Fruit fly (Drosophila melanogaster) whole organism, adult: ENCODE results near the gene nAChRbeta1.

Source experiments
- CG11617 ChIP-seq: fragments of 200-800 bp; sonication (Bioruptor generic); optimal IDR thresholded peaks from 2 replicates; lab custom pipeline; 2017; ENCODE audit warnings: mild to moderate bottlenecking, missing biosample characterization, missing genetic modification reagents, missing genetic modification characterization
- CG12768 ChIP-seq: fragments of 200-800 bp; sonication (Bioruptor generic); optimal IDR thresholded peaks from 2 replicates; lab custom pipeline; 2017; ENCODE audit warnings: missing biosample characterization, missing genetic modification characterization, mild to moderate bottlenecking, moderate library complexity, missing genetic modification reagents
- CG14711 ChIP-seq: fragments of 200-800 bp; sonication (Bioruptor generic); optimal IDR thresholded peaks from 2 replicates; lab custom pipeline; 2018; ENCODE audit warnings: missing biosample characterization, mild to moderate bottlenecking, missing genetic modification characterization, moderate library complexity
- CG1620 ChIP-seq: fragments of 200-800 bp; sonication (Bioruptor generic); optimal IDR thresholded peaks from 2 replicates; lab custom pipeline; 2016; ENCODE audit warnings: missing biosample characterization, missing genetic modification characterization
- CG33017 ChIP-seq: fragments of 200-800 bp; sonication (Bioruptor generic); optimal IDR thresholded peaks from 2 replicates; lab custom pipeline; 2018; ENCODE audit warnings: missing biosample characterization, mild to moderate bottlenecking, missing genetic modification characterization, moderate library complexity
- CG5204 ChIP-seq: fragments of 200-800 bp; sonication (Bioruptor generic); optimal IDR thresholded peaks from 2 replicates; lab custom pipeline; 2016; ENCODE audit warnings: missing biosample characterization, missing genetic modification characterization
- CG7045 ChIP-seq: fragments of 200-800 bp; sonication (Bioruptor generic); optimal IDR thresholded peaks from 2 replicates; lab custom pipeline; 2017; ENCODE audit warnings: missing biosample characterization, mild to moderate bottlenecking, missing genetic modification characterization
- CG7101 ChIP-seq: fragments of 200-800 bp; sonication (Bioruptor generic); optimal IDR thresholded peaks from 2 replicates; lab custom pipeline; 2018; ENCODE audit warnings: missing biosample characterization, mild to moderate bottlenecking, missing genetic modification characterization, moderate library complexity
- Clk ChIP-seq: fragments of 200-800 bp; sonication (Bioruptor generic); optimal IDR thresholded peaks from 2 replicates; lab custom pipeline; 2017; ENCODE audit warnings: missing biosample characterization, missing genetic modification characterization
- Crg-1 ChIP-seq: fragments of 200-800 bp; sonication (Bioruptor generic); optimal IDR thresholded peaks from 2 replicates; lab custom pipeline; 2016; ENCODE audit warnings: missing biosample characterization, missing genetic modification characterization
- Hr96 ChIP-seq: fragments of 200-800 bp; sonication (Bioruptor generic); optimal IDR thresholded peaks from 2 replicates; lab custom pipeline; 2016; ENCODE audit warnings: missing biosample characterization, missing genetic modification characterization
- Mnt ChIP-seq: fragments of 200-800 bp; sonication (Bioruptor generic); optimal IDR thresholded peaks from 2 replicates; lab custom pipeline; 2016; ENCODE audit warnings: missing biosample characterization, mild to moderate bottlenecking, missing genetic modification characterization
- bab1 ChIP-seq: fragments of 200-800 bp; sonication (Bioruptor generic); optimal IDR thresholded peaks from 3 replicates; lab custom pipeline; 2019; ENCODE audit warnings: missing biosample characterization, mild to moderate bottlenecking, missing genetic modification characterization, moderate library complexity
- cic ChIP-seq: fragments of 200-800 bp; sonication (Bioruptor generic); optimal IDR thresholded peaks from 2 replicates; lab custom pipeline; 2017; ENCODE audit warnings: missing biosample characterization, mild to moderate bottlenecking, missing genetic modification characterization, moderate library complexity
- cnc ChIP-seq, 2 experiments: fragments of >200 bp; optimal IDR thresholded peaks; 2 replicates each; lab custom pipeline; 2017
- kay ChIP-seq: fragments of 200-800 bp; sonication (Bioruptor generic); peaks from one replicate; lab custom pipeline; 2016; ENCODE audit warnings: missing biosample characterization, missing genetic modification characterization, borderline replicate concordance
- ovo ChIP-seq: fragments of 200-800 bp; sonication (Bioruptor generic); optimal IDR thresholded peaks from 2 replicates; lab custom pipeline; 2016; ENCODE audit warnings: missing biosample characterization, missing genetic modification characterization
- pad ChIP-seq: fragments of 200-800 bp; sonication (Bioruptor generic); optimal IDR thresholded peaks from 3 replicates; lab custom pipeline; 2017; ENCODE audit warnings: missing biosample characterization, missing genetic modification characterization, mild to moderate bottlenecking, moderate library complexity, missing genetic modification reagents
- tj ChIP-seq: fragments of 200-800 bp; sonication (Bioruptor generic); optimal IDR thresholded peaks from 3 replicates; lab custom pipeline; 2017; ENCODE audit warnings: missing biosample characterization, mild to moderate bottlenecking, missing genetic modification characterization, moderate library complexity
- toe ChIP-seq: fragments of 200-800 bp; sonication (Bioruptor generic); optimal IDR thresholded peaks from 2 replicates; lab custom pipeline; 2016; ENCODE audit warnings: missing biosample characterization, missing genetic modification characterization

The nAChRbeta1 gene

DNA sequence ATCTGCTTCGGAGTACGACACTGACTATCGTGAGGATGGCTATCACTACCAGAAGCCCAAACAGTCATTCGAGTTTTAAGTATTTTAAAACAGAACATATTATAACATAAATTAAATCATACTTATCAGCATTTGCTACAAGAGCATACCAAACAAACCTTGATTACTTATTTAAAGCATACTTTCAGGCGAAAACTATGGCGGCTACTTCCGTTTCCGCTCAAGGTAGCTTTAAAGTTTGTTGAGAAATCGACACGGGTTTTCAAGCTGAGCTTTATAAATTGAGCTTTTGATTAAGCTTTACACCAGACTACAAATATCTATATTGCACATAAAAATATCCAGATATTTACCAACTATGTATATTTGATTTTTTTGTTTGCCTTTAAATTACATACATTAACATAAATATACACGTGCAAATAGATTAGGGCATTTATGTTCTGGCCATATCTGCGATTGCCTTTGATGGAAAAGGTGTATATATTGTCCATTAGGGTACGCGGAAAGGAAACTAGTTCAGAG, 45.9 kb downstream of the nAChRbeta1 start:
- TF ChIP-seq CG14711 (tag; lab: Kevin White, UChicago) (peak; percentile 23), Mnt (GFP tag; lab: Kevin White, UChicago) (no peak), CG33017 (tag; lab: Kevin White, UChicago) (no peak), Hr96 (no peak), CG7101 (no peak), cic (GFP tag; lab: Kevin White, UChicago) (no peak), CG7045 (GFP tag; lab: Kevin White, UChicago) (peak; percentile 48), ovo (GFP tag; lab: Kevin White, UChicago) (no peak), CG12768 (GFP tag; lab: Kevin White, UChicago) (no peak), Crg-1 (no peak), Clk (no peak), bab1 (GFP tag; lab: Kevin White, UChicago) (peak; percentile 91), CG5204 (GFP tag; lab: Kevin White, UChicago) (no peak), CG1620 (GFP tag; lab: Kevin White, UChicago) (no peak), CG11617 (GFP tag; lab: Kevin White, UChicago) (no peak), pad (no peak)

DNA sequence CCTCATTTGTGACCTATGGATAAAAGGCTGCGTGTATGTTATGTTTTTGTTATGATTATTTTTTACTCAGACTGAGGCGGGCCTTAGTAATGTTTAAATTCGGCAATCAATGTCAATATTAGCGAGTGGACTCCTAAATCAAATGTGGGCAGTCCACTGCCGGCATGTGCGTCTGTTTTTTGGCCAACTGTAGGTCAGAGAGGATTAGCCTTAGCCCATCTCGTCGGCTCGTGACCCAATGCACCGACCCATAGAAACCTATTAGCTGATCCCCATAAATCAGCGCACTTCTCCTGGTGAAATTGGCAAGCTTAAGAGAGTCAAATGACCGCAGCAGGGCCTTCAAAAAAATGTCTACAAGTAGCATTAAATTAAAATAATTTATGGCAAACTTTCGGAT, 46.6 kb downstream of the nAChRbeta1 start:
- no peak for TF ChIP-seq cnc (optimal IDR thresholded peaks at IDR 0.05; lab: Kevin White, UChicago)
- no peak for TF ChIP-seq bab1 (GFP tag; lab: Kevin White, UChicago)
- no peak for TF ChIP-seq pad
- no peak for TF ChIP-seq CG1620 (GFP tag; lab: Kevin White, UChicago)
- no peak for TF ChIP-seq cic (GFP tag; lab: Kevin White, UChicago)
- TF ChIP-seq CG5204 (GFP tag; lab: Kevin White, UChicago), result no peak
- TF ChIP-seq Crg-1, result no peak
- TF ChIP-seq CG7101, result no peak
- no peak for TF ChIP-seq Mnt (GFP tag; lab: Kevin White, UChicago)
- TF ChIP-seq CG7045 (GFP tag; lab: Kevin White, UChicago), result no peak
- TF ChIP-seq CG14711 (tag; lab: Kevin White, UChicago), result no peak
- no peak for TF ChIP-seq CG11617 (GFP tag; lab: Kevin White, UChicago)

DNA sequence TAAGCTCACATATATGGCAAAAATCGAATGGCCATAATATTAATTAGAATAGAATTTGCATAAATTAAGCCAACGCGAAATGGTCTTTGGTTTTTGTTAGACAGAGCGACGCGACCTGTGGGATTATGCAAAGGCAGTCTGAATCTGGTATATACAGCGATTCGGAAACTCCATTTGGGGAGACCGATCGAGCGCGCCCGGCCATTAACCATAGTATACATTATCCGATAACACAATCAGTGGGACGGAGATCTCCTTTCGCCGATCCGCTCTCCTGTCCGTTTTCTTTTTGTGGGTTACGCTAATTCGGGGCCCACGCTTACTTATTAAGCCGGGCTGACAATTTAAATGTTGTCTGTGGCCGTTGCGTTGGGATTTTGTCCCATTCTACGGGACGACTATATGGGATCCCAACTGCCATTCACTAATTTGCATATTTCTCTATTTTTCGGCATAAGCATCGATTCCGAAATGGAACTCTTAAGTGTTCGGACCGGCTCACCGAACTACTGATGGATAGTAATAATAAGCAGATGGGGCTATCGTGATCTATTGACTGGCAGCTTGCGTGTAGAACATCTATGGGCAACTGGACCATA, 48.6 kb downstream of the nAChRbeta1 start:
- TF ChIP-seq cic (GFP tag; lab: Kevin White, UChicago) (no peak), CG5204 (GFP tag; lab: Kevin White, UChicago) (no peak), Crg-1 (no peak), pad (no peak), CG7101 (no peak), kay (GFP tag; lab: Kevin White, UChicago) (no peak), CG1620 (GFP tag; lab: Kevin White, UChicago) (no peak), ovo (GFP tag; lab: Kevin White, UChicago) (no peak), Mnt (GFP tag; lab: Kevin White, UChicago) (no peak), tj (GFP tag; lab: Kevin White, UChicago) (no peak), CG7045 (GFP tag; lab: Kevin White, UChicago) (no peak), CG11617 (GFP tag; lab: Kevin White, UChicago) (no peak), Clk (no peak), bab1 (GFP tag; lab: Kevin White, UChicago) (no peak), Hr96 (no peak), CG33017 (tag; lab: Kevin White, UChicago) (no peak), toe (GFP tag; lab: Kevin White, UChicago) (no peak), CG14711 (tag; lab: Kevin White, UChicago) (no peak), cnc (optimal IDR thresholded peaks at IDR 0.05; lab: Kevin White, UChicago) (no peak)

dm6 chr3L:4479938-4480337, 50.8 kb downstream of the nAChRbeta1 start, which contains the start of gene CG7465:
CG7465 (plus strand) TSS chr3L:4480283.
- no peak for TF ChIP-seq cnc (optimal IDR thresholded peaks at IDR 0.05; lab: Kevin White, UChicago)
- TF ChIP-seq Clk, result no peak
- no peak for TF ChIP-seq pad
- TF ChIP-seq CG33017 (tag; lab: Kevin White, UChicago), result no peak
- no peak for TF ChIP-seq Mnt (GFP tag; lab: Kevin White, UChicago)
- no peak for TF ChIP-seq cic (GFP tag; lab: Kevin White, UChicago)
- no peak for TF ChIP-seq CG11617 (GFP tag; lab: Kevin White, UChicago)
- TF ChIP-seq bab1 (GFP tag; lab: Kevin White, UChicago), result no peak
- no peak for TF ChIP-seq Crg-1
- no peak for TF ChIP-seq kay (GFP tag; lab: Kevin White, UChicago)
- no peak for TF ChIP-seq CG1620 (GFP tag; lab: Kevin White, UChicago)
- no peak for TF ChIP-seq CG12768 (GFP tag; lab: Kevin White, UChicago)

DNA sequence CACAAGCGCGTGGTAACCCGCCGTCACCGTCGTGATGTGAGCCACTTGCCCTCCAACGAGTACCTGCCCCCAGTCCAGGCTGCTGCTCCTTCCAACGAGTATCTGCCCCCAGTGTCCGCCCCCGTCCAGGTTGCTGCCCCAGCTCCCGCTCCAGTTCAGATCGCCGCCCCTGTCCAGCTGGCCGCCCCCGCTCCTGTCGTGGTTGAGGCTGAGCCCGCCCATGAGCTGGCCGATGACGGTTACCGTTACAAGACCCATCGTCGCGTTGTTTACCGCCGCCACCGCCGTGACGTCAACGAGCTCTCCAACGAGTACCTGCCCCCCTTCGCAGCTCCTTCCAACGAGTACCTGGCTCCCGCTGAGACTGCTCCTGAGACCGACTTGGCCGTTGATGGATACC, 51.6 kb downstream of the nAChRbeta1 start:
- TF ChIP-seq ovo (GFP tag; lab: Kevin White, UChicago) (no peak), Clk (no peak), cic (GFP tag; lab: Kevin White, UChicago) (no peak), Hr96 (no peak), CG7045 (GFP tag; lab: Kevin White, UChicago) (no peak), kay (GFP tag; lab: Kevin White, UChicago) (no peak), CG5204 (GFP tag; lab: Kevin White, UChicago) (no peak), CG1620 (GFP tag; lab: Kevin White, UChicago) (no peak), cnc (optimal IDR thresholded peaks at IDR 0.05; lab: Kevin White, UChicago) (no peak), tj (GFP tag; lab: Kevin White, UChicago) (no peak), CG11617 (GFP tag; lab: Kevin White, UChicago) (no peak), toe (GFP tag; lab: Kevin White, UChicago) (no peak), bab1 (GFP tag; lab: Kevin White, UChicago) (no peak), CG33017 (tag; lab: Kevin White, UChicago) (no peak), CG14711 (tag; lab: Kevin White, UChicago) (no peak), Crg-1 (no peak), pad (no peak), CG12768 (GFP tag; lab: Kevin White, UChicago) (no peak)
